In the genomic region with DNA sequence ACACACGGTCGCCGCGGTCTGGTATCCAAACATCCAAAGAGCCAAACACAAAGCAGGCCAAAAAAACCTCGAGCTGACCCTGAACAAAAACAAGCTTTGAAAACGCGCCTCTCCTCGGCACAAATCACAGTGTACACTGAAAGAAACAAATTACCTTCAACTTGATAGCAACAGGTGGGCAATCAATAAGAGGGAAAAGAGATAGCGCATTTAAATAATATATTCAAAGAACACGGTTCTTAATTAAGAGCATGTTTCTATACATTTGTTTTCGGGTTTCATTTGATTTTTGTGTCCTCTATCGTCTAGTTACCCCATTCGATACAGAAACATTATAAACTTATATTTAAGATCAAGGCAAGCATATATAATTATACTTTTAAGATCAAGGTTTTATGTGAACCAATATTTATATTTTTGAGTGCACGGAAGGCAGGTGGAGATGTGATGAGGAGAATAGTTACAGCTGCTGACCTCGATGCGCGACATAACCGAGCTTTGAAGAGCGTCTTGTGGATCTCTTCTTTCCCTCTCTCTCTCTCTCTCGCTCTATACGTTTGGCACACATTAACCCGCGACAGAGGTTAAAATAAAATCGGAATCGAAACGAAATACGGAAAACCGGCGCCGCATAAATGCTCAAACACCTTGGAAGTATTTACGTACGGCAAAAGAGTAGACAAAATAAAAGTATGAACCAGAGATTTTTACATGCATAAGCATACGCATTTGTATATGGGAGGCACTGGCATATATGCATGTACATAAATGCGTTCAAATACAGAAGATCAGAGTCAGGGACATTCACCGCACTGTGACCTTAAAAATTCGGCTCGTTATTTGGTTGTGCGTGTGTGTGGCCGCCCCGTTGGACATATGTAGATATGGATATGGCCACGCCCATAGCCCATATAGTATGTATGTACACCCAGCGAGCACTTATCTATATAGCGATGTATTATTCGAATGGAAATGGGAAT, we compare ENCODE assay signal across 1 fruit fly cellular context.
A peak's percentile ranks its signal among the peaks of the same experiment; 100 is the strongest.
TF ChIP-seq lines count a peak whose summit lies in the region.

No protein-coding gene starts in this region.

TF ChIP-seq in whole organism, embryonic, 481 proteins besides CTCF, POLR2A, EP300 and RAD21 (continued from another document):
- TF ChIP-seq CG11456 (GFP tag; IDR thresholded peaks at IDR 0.05; lab: Robert Waterston, UW) (peak; percentile 74; the same call in 2 of the 3 replicates), sob (GFP tag; IDR thresholded peaks at IDR 0.05; lab: Robert Waterston, UW) (peak; percentile 70; the same call in 1 of the 2 replicates), CG4328 (GFP tag; optimal IDR thresholded peaks at IDR 0.05; lab: Kevin White, UChicago) (peak; percentile 67), CG31441 (GFP tag; IDR thresholded peaks at IDR 0.05; lab: Robert Waterston, UW) (peak; percentile 86), CG7928 (GFP tag; optimal IDR thresholded peaks at IDR 0.05; lab: Kevin White, UChicago) (peak; percentile 51), pros (GFP tag; optimal IDR thresholded peaks at IDR 0.05; lab: Kevin White, UChicago) (no peak), D19A (tag; optimal IDR thresholded peaks at IDR 0.05; lab: Kevin White, UChicago) (peak; percentile 84), CG14441 (GFP tag; IDR thresholded peaks at IDR 0.05; lab: Robert Waterston, UW) (peak; percentile 79), CG1233 (GFP tag; optimal IDR thresholded peaks at IDR 0.05; lab: Kevin White, UChicago) (peak; percentile 90), CG2875 (GFP tag; optimal IDR thresholded peaks at IDR 0.05; lab: Kevin White, UChicago) (peak; percentile 80), aop (GFP tag; IDR thresholded peaks at IDR 0.05; lab: Robert Waterston, UW) (no peak), pita (GFP tag; optimal IDR thresholded peaks at IDR 0.05; lab: Kevin White, UChicago) (no peak), CG7839 (tag; optimal IDR thresholded peaks at IDR 0.05; lab: Kevin White, UChicago) (peak; percentile 91), CG13894 (tag; optimal IDR thresholded peaks at IDR 0.05; lab: Kevin White, UChicago) (peak; percentile 67), dmrt11E (tag; optimal IDR thresholded peaks at IDR 0.05; lab: Kevin White, UChicago) (peak; percentile 70), CG17829 (tag; optimal IDR thresholded peaks at IDR 0.05; lab: Kevin White, UChicago) (peak; percentile 81), Camta (GFP tag; optimal IDR thresholded peaks at IDR 0.05; lab: Kevin White, UChicago) (peak; percentile 60), CG3838 (GFP tag; optimal IDR thresholded peaks at IDR 0.05; lab: Kevin White, UChicago) (peak; percentile 19), oc (tag; optimal IDR thresholded peaks at IDR 0.05; lab: Kevin White, UChicago) (peak; percentile 60), CG4424 (GFP tag; optimal IDR thresholded peaks at IDR 0.05; lab: Kevin White, UChicago) (peak; percentile 91), twi (tag; optimal IDR thresholded peaks at IDR 0.05; lab: Kevin White, UChicago) (peak; percentile 69), Fer2 (tag; optimal IDR thresholded peaks at IDR 0.05; lab: Kevin White, UChicago) (peak; percentile 50), Hsf (GFP tag; optimal IDR thresholded peaks at IDR 0.05; lab: Kevin White, UChicago) (peak; percentile 86), salm (tag; optimal IDR thresholded peaks at IDR 0.05; lab: Kevin White, UChicago) (peak; percentile 77), z (GFP tag; IDR thresholded peaks at IDR 0.05; lab: Robert Waterston, UW) (no peak), Bteb2 (GFP tag; optimal IDR thresholded peaks at IDR 0.05; lab: Kevin White, UChicago) (peak; percentile 71), HHEX (GFP tag; optimal IDR thresholded peaks at IDR 0.05; lab: Kevin White, UChicago) (peak; percentile 85), CkIIα-i1 (GFP tag; IDR thresholded peaks at IDR 0.05; lab: Robert Waterston, UW) (no peak), CG13424 (tag; optimal IDR thresholded peaks at IDR 0.05; lab: Kevin White, UChicago) (peak; percentile 91), CG15479 (GFP tag; optimal IDR thresholded peaks at IDR 0.05; lab: Kevin White, UChicago) (no peak), CG2678 (tag; optimal IDR thresholded peaks at IDR 0.05; lab: Kevin White, UChicago) (peak; percentile 93), NK7.1 (GFP tag; optimal IDR thresholded peaks at IDR 0.05; lab: Kevin White, UChicago) (peak; percentile 54), crc (GFP tag; optimal IDR thresholded peaks at IDR 0.05; lab: Kevin White, UChicago) (peak; percentile 52), bsh (GFP tag; optimal IDR thresholded peaks at IDR 0.05; lab: Kevin White, UChicago) (peak; percentile 58 to 82), lilli (GFP tag; optimal IDR thresholded peaks at IDR 0.05; lab: Kevin White, UChicago) (peak; percentile 89), HLH3B (GFP tag; IDR thresholded peaks at IDR 0.05; lab: Robert Waterston, UW) (peak; percentile 72), CG11247 (GFP tag; IDR thresholded peaks at IDR 0.05; lab: Robert Waterston, UW) (0 out of 2 replicates have a peak, but pooled peaks have one; percentile 28), run (tag; optimal IDR thresholded peaks at IDR 0.05; lab: Kevin White, UChicago) (peak; percentile 76), sim (GFP tag; IDR thresholded peaks at IDR 0.05; lab: Robert Waterston, UW) (no peak; the same call in 1 of the 2 replicates), Stat92E (GFP tag; optimal IDR thresholded peaks at IDR 0.05; lab: Kevin White, UChicago) (peak in 1 of 3 experiments; percentile 46)
